Worm (Caenorhabditis elegans): ENCODE measurements around the gene M110.10.
A peak's percentile ranks its signal among the peaks of the same experiment; 100 is the strongest.

Gene M110.10

ce11 chrII:8238155-8238554, 23.9 kb upstream of the M110.10 start, which contains the start of gene nlp-5:
Gene nlp-5, plus strand, starts transcription at chrII:8238455.
- TF ChIP-seq F37B4.10 (GFP tag; IDR thresholded peaks at IDR 0.05) (no peak), nhr-120 (GFP tag; IDR thresholded peaks at IDR 0.05) (no peak), tlf-1 (GFP tag; optimal IDR thresholded peaks at IDR 0.05) (no peak), zfh-2 (GFP tag; conservative IDR thresholded peaks at IDR 0.05) (no peak), attf-6 (GFP tag; IDR thresholded peaks at IDR 0.05) (no peak), sptf-2 (GFP tag; optimal IDR thresholded peaks at IDR 0.05) (no peak)

DNA sequence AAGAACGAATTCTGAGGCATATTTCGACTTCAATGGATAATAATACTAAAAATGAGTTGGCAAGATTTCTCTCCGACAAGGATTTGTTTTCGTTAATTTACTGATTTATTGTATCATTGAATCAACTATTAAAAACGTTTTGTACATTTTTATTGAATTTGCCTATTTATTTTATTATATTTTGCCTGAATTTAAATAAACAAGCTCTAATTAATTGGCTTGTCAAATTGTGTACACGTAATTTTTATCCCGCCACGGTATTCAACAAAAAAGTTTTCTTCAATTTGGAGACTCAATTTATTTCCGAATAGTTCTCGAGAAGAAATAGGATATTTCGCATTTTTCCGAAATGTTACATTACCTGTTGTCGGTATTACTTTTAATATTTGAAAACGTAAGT, 18.2 kb upstream of the M110.10 start, which contains the start of gene M110.7:
Gene M110.7 (plus strand): TSS at position 301 of the 400 bp plus-strand sequence.
- TF ChIP-seq B0261.1 (tag; optimal IDR thresholded peaks at IDR 0.05) (no peak), aptf-2 (GFP tag; conservative IDR thresholded peaks at IDR 0.05) (no peak), ceh-91 (GFP tag; IDR thresholded peaks at IDR 0.05) (no peak), T07F8.4 (tag; optimal IDR thresholded peaks at IDR 0.05) (no peak), unc-62 (GFP tag; optimal IDR thresholded peaks at IDR 0.05) (no peak), rpc-1 (optimal IDR thresholded peaks at IDR 0.05) (no peak), rpc-1 (tag; optimal IDR thresholded peaks at IDR 0.05) (no peak), nfya-2 (GFP tag; IDR thresholded peaks at IDR 0.05) (no peak), B0019.2 (GFP tag; conservative IDR thresholded peaks at IDR 0.05) (no peak), ceh-40 (GFP tag; IDR thresholded peaks at IDR 0.05) (no peak), snpc-1.3 (tag; optimal IDR thresholded peaks at IDR 0.05; ENCODE audit: insufficient read depth) (no peak), efl-1 (GFP tag; optimal IDR thresholded peaks at IDR 0.05) (no peak)

DNA sequence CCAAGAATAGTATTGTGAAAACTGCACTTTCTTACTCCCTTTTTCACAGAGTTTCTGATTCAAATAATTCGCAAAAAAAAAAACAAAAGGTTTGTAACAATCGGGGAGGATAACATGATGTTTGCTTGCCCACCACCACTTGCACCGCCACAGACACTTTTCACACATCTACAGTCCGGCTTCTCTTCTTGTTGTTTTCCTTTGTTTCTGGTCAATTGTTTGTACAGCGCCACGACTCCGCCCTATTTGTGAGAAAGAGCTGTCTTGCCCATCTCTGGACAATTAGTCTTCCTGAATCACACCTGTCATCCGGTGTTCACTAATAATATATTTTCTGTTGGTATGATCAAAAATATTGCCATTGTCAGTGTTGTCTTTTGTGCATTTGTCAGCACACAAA, 16.7 kb upstream of the M110.10 start, which contains the start of gene M110.9:
Gene M110.9 (plus strand): TSS at position 301 of the 400 bp plus-strand sequence.
- TF ChIP-seq ceh-27 (GFP tag; optimal IDR thresholded peaks at IDR 0.05) = no peak
- TF ChIP-seq madf-3 (GFP tag; IDR thresholded peaks at IDR 0.05) = 0 out of 2 replicates have a peak, but pooled peaks have one; percentile 27

DNA sequence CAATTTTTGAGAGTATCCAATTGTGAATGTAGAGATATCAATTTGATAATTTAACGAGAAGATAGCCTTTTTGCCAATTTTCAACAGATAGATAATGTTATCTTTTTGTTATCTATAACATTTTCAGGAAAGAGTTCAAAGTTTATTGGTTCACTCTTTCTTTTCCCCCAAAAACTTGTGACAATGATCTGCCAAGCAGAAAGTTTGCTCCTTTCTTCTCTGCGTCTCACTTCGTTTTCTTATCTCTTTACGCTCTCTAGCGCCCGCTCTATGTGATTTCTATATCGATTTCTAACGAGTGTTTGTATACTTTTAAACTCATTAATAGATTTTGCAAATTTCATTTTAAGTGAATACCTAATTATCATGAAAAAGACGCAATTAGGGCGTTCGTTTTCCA, 12.2 kb upstream of the M110.10 start:
- TF ChIP-seq madf-6 (GFP tag; IDR thresholded peaks at IDR 0.05) (no peak), nhr-27 (tag; optimal IDR thresholded peaks at IDR 0.05) (no peak), lin-54 (GFP tag; optimal IDR thresholded peaks at IDR 0.05) (peak; percentile 13), nhr-80 (tag; optimal IDR thresholded peaks at IDR 0.05) (peak; percentile 44), lag-1 (GFP tag; IDR thresholded peaks at IDR 0.05) (no peak), T07F8.4 (tag; optimal IDR thresholded peaks at IDR 0.05) (no peak), ceh-40 (GFP tag; IDR thresholded peaks at IDR 0.05) (no peak), ekl-4 (GFP tag; IDR thresholded peaks at IDR 0.05) (peak; percentile 14; the same call in 1 of the 2 replicates), hmg-1.2 (GFP tag; IDR thresholded peaks at IDR 0.05) (peak; percentile 49; the same call in 1 of the 2 replicates), nfya-1 (tag; optimal IDR thresholded peaks at IDR 0.05; ENCODE audit: borderline replicate concordance, insufficient read depth) (no peak), efl-1 (GFP tag; optimal IDR thresholded peaks at IDR 0.05) (no peak), Y79H2A.3 (GFP tag; conservative IDR thresholded peaks at IDR 0.05) (0 out of 2 replicates have a peak, but pooled peaks have one; percentile 16)

DNA sequence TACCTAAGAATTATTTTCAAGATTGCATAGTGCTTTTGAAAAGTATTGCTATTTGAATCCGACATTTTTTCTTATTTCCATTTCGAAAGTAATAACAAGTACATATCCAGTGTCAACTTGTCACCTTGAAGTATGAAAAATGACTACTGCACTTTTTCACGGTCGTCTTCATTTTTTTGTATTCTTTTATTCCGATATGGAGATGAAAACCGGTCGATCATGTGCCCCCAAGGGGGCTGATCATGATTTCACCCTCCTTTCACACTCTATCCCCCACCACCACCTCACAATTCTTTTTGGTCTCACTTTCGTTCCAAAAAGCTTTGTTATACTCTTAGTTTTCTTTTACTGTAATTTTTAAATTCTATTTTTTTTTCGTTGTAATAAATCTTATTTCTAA, 11.6 kb upstream of the M110.10 start:
- TF ChIP-seq mel-28 (tag; optimal IDR thresholded peaks at IDR 0.05; ENCODE audit: borderline replicate concordance) (no peak), B0019.2 (GFP tag; conservative IDR thresholded peaks at IDR 0.05) (no peak), let-526 (GFP tag; IDR thresholded peaks at IDR 0.05) (no peak), F10E7.11 (tag; optimal IDR thresholded peaks at IDR 0.05) (no peak), ztf-3 (GFP tag; optimal IDR thresholded peaks at IDR 0.05) (no peak), rec-8 (tag; optimal IDR thresholded peaks at IDR 0.05) (no peak), hmg-1.2 (GFP tag; IDR thresholded peaks at IDR 0.05) (no peak), cebp-1 (GFP tag; IDR thresholded peaks at IDR 0.05) (no peak), cebp-1 (tag; optimal IDR thresholded peaks at IDR 0.05) (no peak), mes-4 (tag; optimal IDR thresholded peaks at IDR 0.05) (no peak), tbx-9 (tag; optimal IDR thresholded peaks at IDR 0.05; ENCODE audit: borderline replicate concordance) (no peak), ccch-3 (GFP tag; optimal IDR thresholded peaks at IDR 0.05) (no peak), pbrm-1 (GFP tag; IDR thresholded peaks at IDR 0.05) (no peak), egl-44 (GFP tag; IDR thresholded peaks at IDR 0.05) (no peak), nhr-179 (tag; optimal IDR thresholded peaks at IDR 0.05) (no peak)

Measured in whole organism, young adult.